Fruit fly (Drosophila melanogaster): Measurements from ENCODE around the gene Cyp4g1.

The Cyp4g1 gene

DNA sequence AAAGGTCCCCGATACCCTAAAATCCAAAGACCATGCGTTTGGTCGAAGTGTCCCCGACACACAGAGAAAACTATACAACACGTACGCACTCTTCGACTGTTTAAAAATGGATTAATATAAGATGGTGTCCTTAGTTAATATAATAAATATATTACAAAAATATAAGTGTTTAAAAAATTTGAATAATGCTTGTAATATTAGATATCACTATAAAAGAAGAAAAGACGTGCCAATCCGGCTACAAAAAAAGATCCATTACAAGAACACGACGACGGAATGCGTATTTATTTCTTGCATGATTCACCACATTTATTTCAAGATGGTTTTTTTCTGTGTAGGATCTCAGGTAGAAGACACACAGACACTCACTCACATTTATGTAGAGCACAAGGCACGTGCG lies 11.3 kb downstream of the Cyp4g1 start (continued):
- TF ChIP-seq CG10274 (GFP tag; optimal IDR thresholded peaks at IDR 0.05) (no peak), CG17912 (GFP tag; optimal IDR thresholded peaks at IDR 0.05) (no peak), CG17328 (GFP tag; IDR thresholded peaks at IDR 0.05) (0 out of 2 replicates have a peak, but pooled peaks have one; percentile 11), CG10147 (GFP tag; optimal IDR thresholded peaks at IDR 0.05) (no peak), Deaf1 (tag; optimal IDR thresholded peaks at IDR 0.05) (no peak), ap (GFP tag; IDR thresholded peaks at IDR 0.05) (no peak), Elba2 (GFP tag; optimal IDR thresholded peaks at IDR 0.05) (no peak), her (GFP tag; optimal IDR thresholded peaks at IDR 0.05) (no peak), CG6654 (GFP tag; optimal IDR thresholded peaks at IDR 0.05) (no peak), CG9817 (tag; optimal IDR thresholded peaks at IDR 0.05) (no peak), CG4360 (GFP tag; IDR thresholded peaks at IDR 0.05) (no peak), CG4820 (GFP tag; optimal IDR thresholded peaks at IDR 0.05) (peak; percentile 16), CG18011 (GFP tag; optimal IDR thresholded peaks at IDR 0.05) (no peak), H2.0 (GFP tag; IDR thresholded peaks at IDR 0.05) (no peak), Hr39 (optimal IDR thresholded peaks at IDR 0.05) (no peak), CG31224 (GFP tag; IDR thresholded peaks at IDR 0.05) (no peak), CG15073 (GFP tag; optimal IDR thresholded peaks at IDR 0.05) (no peak), lmd (GFP tag; IDR thresholded peaks at IDR 0.05) (no peak), toy (GFP tag; IDR thresholded peaks at IDR 0.05) (no peak), CG10543 (GFP tag; optimal IDR thresholded peaks at IDR 0.05) (no peak), CG3281 (GFP tag; optimal IDR thresholded peaks at IDR 0.05) (no peak), CG7987 (GFP tag; optimal IDR thresholded peaks at IDR 0.05) (no peak), CG12769 (tag; optimal IDR thresholded peaks at IDR 0.05) (no peak), Bgb (GFP tag; IDR thresholded peaks at IDR 0.05; ENCODE audit: partially characterized antibody) (no peak), pan (optimal IDR thresholded peaks at IDR 0.05) (no peak), pan (GFP tag; optimal IDR thresholded peaks at IDR 0.05 in 1 of 2, IDR thresholded peaks at IDR 0.05 in 1 of 2) (no peak), CG11247 (GFP tag; IDR thresholded peaks at IDR 0.05) (no peak), al (GFP tag; IDR thresholded peaks at IDR 0.05) (no peak), Pdp1 (GFP tag; optimal IDR thresholded peaks at IDR 0.05) (no peak), CG7271 (tag; optimal IDR thresholded peaks at IDR 0.05) (no peak), crol (GFP tag; IDR thresholded peaks at IDR 0.05) (no peak), stwl (tag; optimal IDR thresholded peaks at IDR 0.05) (peak; percentile 11), ken (GFP tag; IDR thresholded peaks at IDR 0.05) (no peak), D19B (GFP tag; optimal IDR thresholded peaks at IDR 0.05) (no peak), CG11695 (GFP tag; IDR thresholded peaks at IDR 0.05) (no peak), CG7745 (tag; optimal IDR thresholded peaks at IDR 0.05) (no peak), CG2875 (GFP tag; optimal IDR thresholded peaks at IDR 0.05) (no peak), CG10979 (tag; optimal IDR thresholded peaks at IDR 0.05) (peak; percentile 77), CG18599 (GFP tag; optimal IDR thresholded peaks at IDR 0.05) (no peak), CG3838 (GFP tag; optimal IDR thresholded peaks at IDR 0.05) (no peak), CG8478 (optimal IDR thresholded peaks at IDR 0.05) (no peak), Sry-δ (GFP tag; optimal IDR thresholded peaks at IDR 0.05) (no peak), Hr78 (GFP tag; optimal IDR thresholded peaks at IDR 0.05) (no peak), CG12155 (GFP tag; optimal IDR thresholded peaks at IDR 0.05) (no peak), E2f1 (GFP tag; IDR thresholded peaks at IDR 0.05) (no peak), CG30431 (GFP tag; optimal IDR thresholded peaks at IDR 0.05) (peak; percentile 8), bcd (GFP tag; optimal IDR thresholded peaks at IDR 0.05) (peak; percentile 8), CG14965 (GFP tag; optimal IDR thresholded peaks at IDR 0.05; ENCODE audit: borderline replicate concordance) (no peak), Atf-2 (GFP tag; optimal IDR thresholded peaks at IDR 0.05) (no peak), CG9215 (GFP tag; IDR thresholded peaks at IDR 0.05) (no peak), CG6254 (GFP tag; optimal IDR thresholded peaks at IDR 0.05) (peak; percentile 15), CG15696 (tag; optimal IDR thresholded peaks at IDR 0.05) (peak; percentile 92)
